Worm (Caenorhabditis elegans): ENCODE measurements around the gene Y116F11A.3.

Gene Y116F11A.3

ce11 chrV:19728731-19729130, at the start of gene Y116F11A.3:
TSS of gene Y116F11A.3 (plus strand) at chrV:19729031.
- TF ChIP-seq ceh-91 (GFP tag; IDR thresholded peaks at IDR 0.05), result no peak
- TF ChIP-seq F39B2.1 (GFP tag; IDR thresholded peaks at IDR 0.05), result no peak
- TF ChIP-seq ets-4 (GFP tag; optimal IDR thresholded peaks at IDR 0.05), result no peak
- no peak for TF ChIP-seq let-526 (GFP tag; IDR thresholded peaks at IDR 0.05)

DNA sequence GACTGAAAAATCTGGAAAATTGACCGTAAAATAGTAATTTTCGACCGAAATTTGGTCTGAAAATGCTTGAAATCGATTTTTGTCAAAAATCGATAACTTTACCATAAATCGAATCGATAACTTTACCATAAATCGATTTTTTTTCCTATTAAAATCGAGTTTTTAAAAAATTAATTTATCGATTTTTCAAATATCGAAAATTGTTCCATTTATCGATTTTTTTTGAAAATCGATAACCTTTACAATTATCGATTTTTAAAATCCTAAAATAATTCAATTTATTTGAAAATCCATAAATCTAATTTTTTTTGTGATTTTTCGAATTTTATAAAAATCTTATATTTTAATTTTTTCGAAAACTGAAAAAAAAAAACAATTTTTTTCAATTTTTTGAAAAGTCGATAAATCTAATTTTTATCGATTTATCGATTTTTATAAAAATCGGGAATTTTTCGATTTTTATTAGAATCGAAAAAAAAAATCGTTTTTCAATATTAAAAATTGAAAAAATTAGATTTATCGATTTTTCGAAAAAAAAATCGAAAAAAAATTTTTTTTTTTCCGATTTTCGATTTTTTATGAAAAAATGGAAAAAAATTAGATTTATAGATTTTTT, 37.5 kb upstream of the Y116F11A.3 start:
- TF ChIP-seq lin-35 (GFP tag; optimal IDR thresholded peaks at IDR 0.05) (no peak), die-1 (tag; optimal IDR thresholded peaks at IDR 0.05) (no peak), snpc-1.3 (tag; optimal IDR thresholded peaks at IDR 0.05; ENCODE audit: insufficient read depth) (no peak), F37B4.10 (GFP tag; IDR thresholded peaks at IDR 0.05) (no peak), hlh-12 (tag; optimal IDR thresholded peaks at IDR 0.05) (no peak), egl-18 (GFP tag; IDR thresholded peaks at IDR 0.05) (no peak), C17E4.6 (GFP tag; IDR thresholded peaks at IDR 0.05) (no peak), ceh-40 (GFP tag; IDR thresholded peaks at IDR 0.05) (no peak), somi-1 (GFP tag; optimal IDR thresholded peaks at IDR 0.05) (no peak), hmg-1.2 (GFP tag; IDR thresholded peaks at IDR 0.05) (no peak), ets-4 (GFP tag; optimal IDR thresholded peaks at IDR 0.05) (no peak), zfh-2 (GFP tag; conservative IDR thresholded peaks at IDR 0.05) (no peak), tbx-9 (tag; optimal IDR thresholded peaks at IDR 0.05; ENCODE audit: borderline replicate concordance) (no peak), rpc-1 (optimal IDR thresholded peaks at IDR 0.05) (no peak), rpc-1 (tag; optimal IDR thresholded peaks at IDR 0.05) (no peak)

ce11 chrV:19691954-19692353, 36.9 kb upstream of the Y116F11A.3 start:
- TF ChIP-seq madf-10 (tag; optimal IDR thresholded peaks at IDR 0.05) (no peak), chd-7 (tag; optimal IDR thresholded peaks at IDR 0.05) (no peak), B0035.1 (tag; optimal IDR thresholded peaks at IDR 0.05) (no peak), unc-130 (GFP tag; optimal IDR thresholded peaks at IDR 0.05) (no peak), nfyb-1 (GFP tag; IDR thresholded peaks at IDR 0.05) (no peak), F23B12.7 (tag; optimal IDR thresholded peaks at IDR 0.05; ENCODE audit: insufficient read depth) (no peak), B0019.2 (GFP tag; conservative IDR thresholded peaks at IDR 0.05) (no peak), mel-28 (tag; optimal IDR thresholded peaks at IDR 0.05; ENCODE audit: borderline replicate concordance) (no peak), ceh-91 (GFP tag; IDR thresholded peaks at IDR 0.05) (no peak), ztf-3 (GFP tag; optimal IDR thresholded peaks at IDR 0.05) (no peak), B0261.1 (tag; optimal IDR thresholded peaks at IDR 0.05) (no peak), nfya-1 (tag; optimal IDR thresholded peaks at IDR 0.05; ENCODE audit: borderline replicate concordance, insufficient read depth) (no peak), mes-4 (tag; optimal IDR thresholded peaks at IDR 0.05) (no peak), hsf-1 (GFP tag; IDR thresholded peaks at IDR 0.05) (no peak), egl-44 (GFP tag; IDR thresholded peaks at IDR 0.05) (no peak)

- TF ChIP-seq ceh-40 (GFP tag; IDR thresholded peaks at IDR 0.05) (no peak), nhr-179 (tag; optimal IDR thresholded peaks at IDR 0.05) (no peak), efl-1 (GFP tag; optimal IDR thresholded peaks at IDR 0.05) (peak; percentile 2), tbp1 (GFP tag; optimal IDR thresholded peaks at IDR 0.05) (no peak), repo-1 (tag; optimal IDR thresholded peaks at IDR 0.05) (no peak), unc-130 (GFP tag; optimal IDR thresholded peaks at IDR 0.05) (no peak), dpff-1 (tag; optimal IDR thresholded peaks at IDR 0.05) (no peak), nhr-80 (tag; optimal IDR thresholded peaks at IDR 0.05) (peak; percentile 51), lin-54 (GFP tag; optimal IDR thresholded peaks at IDR 0.05) (peak; percentile 9), somi-1 (GFP tag; optimal IDR thresholded peaks at IDR 0.05) (no peak), tbx-9 (tag; optimal IDR thresholded peaks at IDR 0.05; ENCODE audit: borderline replicate concordance) (no peak), ZK185.1 (tag; optimal IDR thresholded peaks at IDR 0.05; ENCODE audit: poor library complexity, severe bottlenecking) (no peak), rcor-1 (GFP tag; IDR thresholded peaks at IDR 0.05) (no peak), hmg-1.2 (GFP tag; IDR thresholded peaks at IDR 0.05) (no peak), egl-44 (GFP tag; IDR thresholded peaks at IDR 0.05) (no peak), snpc-4 (GFP tag; optimal IDR thresholded peaks at IDR 0.05) (no peak), snpc-4 (tag; optimal IDR thresholded peaks at IDR 0.05) (peak in 1 of 4 experiments; percentile 7)
Measured at ce11 chrV:19697348-19698172, 31.3 kb upstream of the Y116F11A.3 start, which contains the start of the genes Y43F8C.13 and ani-3. TSS of gene Y43F8C.13 (minus strand) at chrV:19697398. TSS of gene ani-3 (plus strand) at chrV:19697732.

Data from whole organism, young adult.